Worm (Caenorhabditis elegans) whole organism, L4 larva: ENCODE data around the gene rga-9.

Experiments used
- D1046.2 ChIP-seq: fragments of 200-800 bp; sonication (Bioruptor generic); IDR thresholded peaks from 2 replicates; pipeline ENCODE4 v1.3.6; 2022; ENCODE audit warnings: missing genetic modification characterization, missing compliant biosample characterization
- F10B5.3 ChIP-seq: sonication (generic microtip); optimal IDR thresholded peaks from 2 replicates; lab custom pipeline; 2016; ENCODE audit warnings: mild to moderate bottlenecking, missing genetic modification characterization, missing compliant biosample characterization
- F26F4.8 ChIP-seq: fragments of 200-800 bp; sonication (Bioruptor generic); conservative IDR thresholded peaks from 2 replicates; pipeline ENCODE4 v1.3.6; 2022; ENCODE audit warnings: missing genetic modification characterization, missing compliant biosample characterization
- F37D6.2 ChIP-seq: sonication (generic microtip); optimal IDR thresholded peaks from 2 replicates; lab custom pipeline; 2016; ENCODE audit warnings: mild to moderate bottlenecking, missing genetic modification characterization, missing compliant biosample characterization
- F49E8.2 ChIP-seq: sonication (generic microtip); optimal IDR thresholded peaks from 2 replicates; lab custom pipeline; 2016; ENCODE audit warnings: missing compliant biosample characterization, mild to moderate bottlenecking, missing genetic modification characterization, borderline replicate concordance
- Y105C5A.15 ChIP-seq: fragments of 200-800 bp; sonication (Bioruptor generic); IDR thresholded peaks from 2 replicates; pipeline ENCODE4 v1.3.6; 2022; ENCODE audit warnings: missing genetic modification characterization, missing compliant biosample characterization
- Y75B8A.6 ChIP-seq: fragments of 200-800 bp; sonication (Bioruptor generic); IDR thresholded peaks from 2 replicates; pipeline ENCODE4 v1.3.6; 2022; ENCODE audit warnings: missing genetic modification reagents, missing genetic modification characterization, missing compliant biosample characterization
- aha-1 ChIP-seq: fragments of 150-350 bp; peaks from one replicate; lab custom pipeline; 2014; ENCODE audit warnings: missing biosample characterization, missing genetic modification characterization
- ceh-32 ChIP-seq: sonication (generic microtip); optimal IDR thresholded peaks from 2 replicates; lab custom pipeline; 2016; ENCODE audit warnings: mild to moderate bottlenecking, missing genetic modification characterization, missing compliant biosample characterization; ENCODE audit not compliant: poor library complexity
- ceh-44 ChIP-seq: fragments of 200-800 bp; sonication (Bioruptor generic); IDR thresholded peaks from 2 replicates; pipeline ENCODE4 v1.3.6; 2022; ENCODE audit warnings: missing genetic modification reagents, missing genetic modification characterization, missing compliant biosample characterization
- ceh-82 ChIP-seq: sonication (generic microtip); optimal IDR thresholded peaks from 2 replicates; lab custom pipeline; 2017; ENCODE audit warnings: missing biosample characterization, missing genetic modification characterization
- ces-1 ChIP-seq: fragments of 150-350 bp; sonication (generic microtip); optimal IDR thresholded peaks from 4 replicates; lab custom pipeline; 2014; ENCODE audit warnings: missing biosample characterization, missing genetic modification reagents, missing genetic modification characterization
- daf-12 ChIP-seq: fragments of 150-350 bp; optimal IDR thresholded peaks from 2 replicates; lab custom pipeline; 2014; ENCODE audit warnings: missing biosample characterization, missing genetic modification reagents, missing genetic modification characterization
- duxl-1 ChIP-seq: sonication (generic microtip); optimal IDR thresholded peaks from 2 replicates; lab custom pipeline; 2016; ENCODE audit warnings: mild to moderate bottlenecking, missing genetic modification characterization, moderate library complexity, missing compliant biosample characterization; ENCODE audit not compliant: poor library complexity
- egl-43 ChIP-seq: fragments of 200-800 bp; sonication (Bioruptor generic); IDR thresholded peaks from 2 replicates; pipeline ENCODE4 v1.3.6; 2022; ENCODE audit warnings: missing genetic modification reagents, missing genetic modification characterization, missing compliant biosample characterization
- fkh-10 ChIP-seq: fragments of 150-350 bp; optimal IDR thresholded peaks from 2 replicates; lab custom pipeline; 2014; ENCODE audit warnings: missing biosample characterization, missing genetic modification reagents, missing genetic modification characterization
- gei-8 ChIP-seq: fragments of 200-800 bp; sonication (Bioruptor generic); optimal IDR thresholded peaks from 2 replicates; lab custom pipeline; 2018; ENCODE audit warnings: mild to moderate bottlenecking, missing genetic modification characterization, missing compliant biosample characterization
- hlh-11 ChIP-seq: fragments of 200-800 bp; sonication (Bioruptor generic); optimal IDR thresholded peaks from 2 replicates; lab custom pipeline; 2018; ENCODE audit warnings: mild to moderate bottlenecking, missing genetic modification characterization, missing compliant biosample characterization
- hlh-30 ChIP-seq: sonication (generic microtip); optimal IDR thresholded peaks from 2 replicates; lab custom pipeline; 2017; ENCODE audit warnings: antibody characterized with exemption, mild to moderate bottlenecking, missing genetic modification characterization, missing compliant biosample characterization; ENCODE audit not compliant: insufficient read depth
- hmg-1.1 ChIP-seq: fragments of 200-800 bp; sonication (Bioruptor generic); IDR thresholded peaks from 2 replicates; pipeline ENCODE4 v1.3.6; 2022; ENCODE audit warnings: missing genetic modification reagents, missing genetic modification characterization, missing compliant biosample characterization
- jun-1 ChIP-seq: fragments of 150-350 bp; optimal IDR thresholded peaks from 2 replicates; lab custom pipeline; 2014; ENCODE audit warnings: missing biosample characterization, missing genetic modification reagents, missing genetic modification characterization
- lin-1 ChIP-seq: fragments of 200-800 bp; sonication (Bioruptor generic); IDR thresholded peaks from 2 replicates; pipeline ENCODE4 v1.3.6; 2022; ENCODE audit warnings: missing genetic modification reagents, missing genetic modification characterization, missing compliant biosample characterization
- lin-15B ChIP-seq: fragments of 150-350 bp; sonication (generic microtip); optimal IDR thresholded peaks from 3 replicates; lab custom pipeline; 2014; ENCODE audit warnings: missing biosample characterization, missing genetic modification characterization
- lin-29 ChIP-seq: fragments of 200-800 bp; sonication (Bioruptor generic); IDR thresholded peaks from 2 replicates; pipeline ENCODE4 v1.3.6; 2022; ENCODE audit warnings: missing genetic modification reagents, missing genetic modification characterization, missing compliant biosample characterization
- lin-38 ChIP-seq: fragments of 200-800 bp; sonication (Bioruptor generic); IDR thresholded peaks from 2 replicates; pipeline ENCODE4 v1.3.6; 2022; ENCODE audit warnings: missing genetic modification reagents, missing genetic modification characterization, missing compliant biosample characterization
- lin-39 ChIP-seq: fragments of 150-350 bp; optimal IDR thresholded peaks from 2 replicates; lab custom pipeline; 2014; ENCODE audit warnings: missing biosample characterization, missing genetic modification reagents, missing genetic modification characterization
- mep-1 ChIP-seq: fragments of 150-350 bp; sonication (generic microtip); optimal IDR thresholded peaks from 3 replicates; lab custom pipeline; 2014; ENCODE audit warnings: missing biosample characterization, missing genetic modification characterization
- mes-2 ChIP-seq: sonication (generic microtip); optimal IDR thresholded peaks from 2 replicates; lab custom pipeline; 2016; ENCODE audit warnings: missing genotype, mild to moderate bottlenecking, missing genetic modification characterization, missing compliant biosample characterization; ENCODE audit not compliant: poor library complexity, severe bottlenecking
- mxl-2 ChIP-seq: fragments of 200-800 bp; sonication (Bioruptor generic); conservative IDR thresholded peaks from 2 replicates; pipeline ENCODE4 v1.3.6; 2022; ENCODE audit warnings: missing genetic modification reagents, missing genetic modification characterization, missing compliant biosample characterization
- nhr-10 ChIP-seq: fragments of 150-350 bp; optimal IDR thresholded peaks from 2 replicates; lab custom pipeline; 2014; ENCODE audit warnings: missing biosample characterization, missing genetic modification characterization
- nhr-25 ChIP-seq: sonication (generic microtip); optimal IDR thresholded peaks from 2 replicates; lab custom pipeline; 2017; ENCODE audit warnings: missing genetic modification characterization, mild to moderate bottlenecking, missing compliant biosample characterization, antibody characterized with exemption, moderate library complexity, borderline replicate concordance; ENCODE audit not compliant: insufficient read depth
- nhr-41 ChIP-seq: fragments of 200-800 bp; sonication (Bioruptor generic); IDR thresholded peaks from 2 replicates; pipeline ENCODE4 v1.3.6; 2022; ENCODE audit warnings: missing genetic modification reagents, missing genetic modification characterization, missing compliant biosample characterization
- nhr-76 ChIP-seq: fragments of 150-350 bp; optimal IDR thresholded peaks from 2 replicates; lab custom pipeline; 2014; ENCODE audit warnings: missing biosample characterization, missing genetic modification characterization
- nhr-77 ChIP-seq: fragments of 150-350 bp; optimal IDR thresholded peaks from 2 replicates; lab custom pipeline; 2014; ENCODE audit warnings: missing biosample characterization, missing genetic modification characterization
- pqm-1 ChIP-seq: sonication (generic microtip); optimal IDR thresholded peaks from 2 replicates; lab custom pipeline; 2017; ENCODE audit warnings: missing biosample characterization, missing genetic modification characterization
- rbr-2 ChIP-seq: sonication (generic microtip); optimal IDR thresholded peaks from 2 replicates; lab custom pipeline; 2016; ENCODE audit warnings: missing genotype, missing genetic modification characterization, missing compliant biosample characterization
- saeg-2 ChIP-seq: fragments of 200-800 bp; sonication (Bioruptor generic); IDR thresholded peaks from 2 replicates; pipeline ENCODE4 v1.3.6; 2022; ENCODE audit warnings: missing genetic modification reagents, missing genetic modification characterization, missing compliant biosample characterization
- set-16 ChIP-seq: fragments of 200-800 bp; sonication (Bioruptor generic); IDR thresholded peaks from 2 replicates; pipeline ENCODE4 v1.3.6; 2022; ENCODE audit warnings: missing genetic modification reagents, missing genetic modification characterization, missing compliant biosample characterization
- spr-3 ChIP-seq: fragments of 200-800 bp; sonication (Bioruptor generic); optimal IDR thresholded peaks from 2 replicates; lab custom pipeline; 2018; ENCODE audit warnings: mild to moderate bottlenecking, missing genetic modification characterization, missing compliant biosample characterization
- tag-97 ChIP-seq: fragments of 200-800 bp; sonication (Bioruptor generic); IDR thresholded peaks from 2 replicates; pipeline ENCODE4 v1.3.6; 2022; ENCODE audit warnings: missing genetic modification characterization, missing compliant biosample characterization
- unc-130 ChIP-seq: sonication (generic microtip); optimal IDR thresholded peaks from 2 replicates; lab custom pipeline; 2016; ENCODE audit warnings: missing genetic modification reagents, missing genetic modification characterization, missing compliant biosample characterization
- unc-62 ChIP-seq, 3 experiments: fragments of 150-350 bp in 1 of 3; sonication (generic microtip); optimal IDR thresholded peaks in 2 of 3; peaks in 1 of 3; 1 replicate in 1 of 3; 2 replicates in 2 of 3; lab custom pipeline; 2014 to 2017; ENCODE audit warnings: missing biosample characterization in 3 of 3, missing genetic modification characterization in 3 of 3, missing genetic modification reagents in 3 of 3, missing genotype in 1 of 3
- vab-7 ChIP-seq: fragments of 200-800 bp; sonication (Bioruptor generic); IDR thresholded peaks from 2 replicates; pipeline ENCODE4 v1.3.6; 2022; ENCODE audit warnings: missing genetic modification reagents, missing genetic modification characterization, missing compliant biosample characterization
- zfp-3 ChIP-seq: fragments of 200-800 bp; sonication (Bioruptor generic); conservative IDR thresholded peaks from 2 replicates; pipeline ENCODE4 v1.3.6; 2022; ENCODE audit warnings: missing genetic modification reagents, missing genetic modification characterization, missing compliant biosample characterization
- zip-11 ChIP-seq: fragments of 200-800 bp; sonication (Bioruptor generic); IDR thresholded peaks from 2 replicates; pipeline ENCODE4 v1.3.6; 2022; ENCODE audit warnings: missing genetic modification characterization, missing compliant biosample characterization
- zip-2 ChIP-seq: fragments of 150-350 bp; optimal IDR thresholded peaks from 2 replicates; lab custom pipeline; 2014; ENCODE audit warnings: missing biosample characterization, missing genetic modification characterization
- ztf-11 ChIP-seq: fragments of 150-350 bp; optimal IDR thresholded peaks from 2 replicates; lab custom pipeline; 2014; ENCODE audit warnings: missing biosample characterization, missing genetic modification characterization
- ztf-7 ChIP-seq: fragments of 150-350 bp; optimal IDR thresholded peaks from 2 replicates; lab custom pipeline; 2014; ENCODE audit warnings: missing biosample characterization, missing genetic modification characterization

Gene rga-9

ce11 chrII:15232705-15233104 is 35.3 kb upstream of the rga-9 start, which contains the start of gene Y46E12BL.2 (continued):
- TF ChIP-seq F49E8.2 (peak; percentile 55), nhr-25 (tag; lab: Kevin White, UChicago) (peak; percentile 81), ztf-7 (tag; lab: Kevin White, UChicago) (no peak), hlh-11 (tag; lab: Kevin White, UChicago) (peak; percentile 45), zip-11 (no peak), zip-2 (tag; lab: Kevin White, UChicago) (no peak), hlh-30 (tag; lab: Kevin White, UChicago) (peak; percentile 79), lin-15B (tag; lab: Kevin White, UChicago) (no peak), ztf-11 (tag; lab: Kevin White, UChicago) (no peak), ces-1 (GFP tag; lab: Kevin White, UChicago) (no peak), spr-3 (GFP tag; lab: Kevin White, UChicago) (no peak), saeg-2 (GFP tag; lab: Robert Waterston, UW) (no peak), lin-29 (GFP tag; lab: Robert Waterston, UW) (no peak), nhr-41 (no peak), lin-39 (no peak), aha-1 (tag; lab: Kevin White, UChicago) (peak; percentile 93), mxl-2 (no peak), mes-2 (peak; percentile 98), Y75B8A.6 (GFP tag; lab: Robert Waterston, UW) (no peak), mep-1 (peak; percentile 71), unc-130 (GFP tag; lab: Kevin White, UChicago) (peak; percentile 90)
- TF ChIP-seq, all 104 proteins: peak for 40

DNA sequence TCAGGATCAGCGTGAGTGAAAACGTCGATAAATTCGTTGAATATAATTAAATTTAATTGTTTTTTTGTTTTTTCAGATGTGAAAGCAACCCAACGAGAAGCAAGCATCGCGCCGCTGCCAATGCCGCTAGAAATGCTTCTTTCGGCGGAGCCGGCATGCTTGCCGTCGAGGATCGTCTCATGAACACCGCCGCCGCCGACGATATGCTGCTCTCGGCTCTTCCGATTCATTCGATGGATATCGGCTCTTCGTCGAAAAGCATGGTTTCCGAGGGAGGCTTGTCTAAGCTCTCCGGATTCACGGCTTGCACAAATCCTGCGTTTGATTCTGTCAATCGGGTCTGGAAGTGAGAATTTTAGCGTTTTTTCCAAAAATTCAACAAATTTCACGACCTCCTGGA is 34.8 kb upstream of the rga-9 start:
- no peak for TF ChIP-seq pqm-1 (tag; lab: Kevin White, UChicago)
- no peak for TF ChIP-seq vab-7
- no peak for TF ChIP-seq Y105C5A.15 (GFP tag; lab: Robert Waterston, UW)
- no peak for TF ChIP-seq fkh-10
- TF ChIP-seq rbr-2, result no peak
- TF ChIP-seq gei-8 (GFP tag; lab: Kevin White, UChicago), result no peak
- 0 out of 2 replicates have a peak, but pooled peaks have one; percentile 25 for TF ChIP-seq ceh-44 (GFP tag; lab: Robert Waterston, UW)
- no peak for TF ChIP-seq ces-1 (GFP tag; lab: Kevin White, UChicago)
- TF ChIP-seq lin-1 (GFP tag; lab: Robert Waterston, UW), result no peak
- TF ChIP-seq jun-1, result no peak
- no peak for TF ChIP-seq lin-39
- TF ChIP-seq nhr-10 (tag; lab: Kevin White, UChicago), result no peak
- 0 out of 2 replicates have a peak, but pooled peaks have one; percentile 30 for TF ChIP-seq D1046.2
- no peak for TF ChIP-seq hmg-1.1 (GFP tag; lab: Robert Waterston, UW)
- TF ChIP-seq tag-97 (GFP tag; lab: Robert Waterston, UW), result no peak
- TF ChIP-seq F37D6.2 (tag; lab: Kevin White, UChicago), result no peak
- TF ChIP-seq daf-12 (tag; lab: Kevin White, UChicago), result no peak
- TF ChIP-seq set-16 (GFP tag; lab: Robert Waterston, UW), result peak; percentile 80
- no peak for TF ChIP-seq duxl-1
- TF ChIP-seq zfp-3 (GFP tag; lab: Robert Waterston, UW), result no peak
- TF ChIP-seq ceh-82 (tag; lab: Kevin White, UChicago), result no peak
- no peak for TF ChIP-seq unc-62 (GFP tag; optimal IDR thresholded peaks at IDR 0.05 in 1 of 2; lab: Kevin White, UChicago)
- no peak for TF ChIP-seq unc-62 (tag; optimal IDR thresholded peaks at IDR 0.05; lab: Kevin White, UChicago)
- no peak for TF ChIP-seq nhr-77 (tag; lab: Kevin White, UChicago)
- TF ChIP-seq zip-2 (tag; lab: Kevin White, UChicago), result no peak
- TF ChIP-seq F26F4.8, result no peak
- no peak for TF ChIP-seq lin-38 (GFP tag; lab: Robert Waterston, UW)
- no peak for TF ChIP-seq nhr-76 (tag; lab: Kevin White, UChicago)
- TF ChIP-seq ceh-32 (tag; lab: Kevin White, UChicago), result no peak
- no peak for TF ChIP-seq F10B5.3 (tag; lab: Kevin White, UChicago)
- peak; percentile 49; the same call in 1 of the 2 replicates for TF ChIP-seq egl-43 (GFP tag; lab: Robert Waterston, UW)
